Worm (Caenorhabditis elegans) whole organism, young adult: ENCODE results near the gene glb-14.

Experiments
- B0336.3 ChIP-seq: fragments of 200-800 bp; sonication (Bioruptor generic); IDR thresholded peaks from 2 replicates; pipeline ENCODE4 v1.3.6; 2022; ENCODE audit warnings: missing genetic modification characterization, missing compliant biosample characterization
- F39B2.1 ChIP-seq: fragments of 200-800 bp; sonication (Bioruptor generic); IDR thresholded peaks from 2 replicates; pipeline ENCODE4 v1.3.6; 2022; ENCODE audit warnings: missing genetic modification reagents, missing genetic modification characterization, missing compliant biosample characterization
- dpl-1 ChIP-seq: fragments of 150-350 bp; optimal IDR thresholded peaks from 2 replicates; lab custom pipeline; 2014; ENCODE audit warnings: missing biosample characterization, missing genetic modification reagents, missing genetic modification characterization
- lin-26 ChIP-seq: fragments of 200-800 bp; sonication (Bioruptor generic); IDR thresholded peaks from 2 replicates; pipeline ENCODE4 v1.3.6; 2022; ENCODE audit warnings: missing genetic modification reagents, missing genetic modification characterization, missing compliant biosample characterization
- nfya-1 ChIP-seq: sonication (generic microtip); optimal IDR thresholded peaks from 2 replicates; lab custom pipeline; 2017; ENCODE audit warnings: antibody characterized with exemption, missing compliant biosample characterization, missing genetic modification characterization, borderline replicate concordance; ENCODE audit not compliant: insufficient read depth
- nhr-120 ChIP-seq: fragments of 200-800 bp; sonication (Bioruptor generic); IDR thresholded peaks from 2 replicates; pipeline ENCODE4 v1.3.6; 2022; ENCODE audit warnings: missing genetic modification characterization, missing compliant biosample characterization
- sptf-2 ChIP-seq: fragments of 200-800 bp; sonication (Bioruptor generic); optimal IDR thresholded peaks from 2 replicates; lab custom pipeline; 2018; ENCODE audit warnings: mild to moderate bottlenecking, missing genetic modification characterization, missing compliant biosample characterization
- unc-62 ChIP-seq: fragments of 150-350 bp; optimal IDR thresholded peaks from 2 replicates; lab custom pipeline; 2014; ENCODE audit warnings: missing biosample characterization, missing genetic modification reagents, missing genetic modification characterization

DNA sequence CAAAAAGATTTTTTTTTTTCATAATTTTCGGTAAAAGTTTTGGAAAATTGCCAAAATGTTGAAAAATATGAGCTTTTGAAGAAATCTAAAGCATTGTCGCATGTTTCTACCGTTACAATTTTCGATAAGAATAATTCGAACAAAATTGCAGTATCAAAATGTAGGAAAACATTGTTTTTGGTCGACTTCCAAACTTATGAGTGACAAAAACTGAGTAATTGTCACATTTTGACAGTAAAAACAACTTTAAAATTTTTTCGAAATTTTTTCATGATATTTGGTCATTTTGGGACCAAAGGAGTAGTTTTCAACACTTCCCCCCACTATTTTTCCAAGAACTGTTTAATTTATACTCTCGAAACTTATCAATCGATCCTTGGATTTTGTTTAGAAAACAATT, 49.8 kb upstream of the glb-14 start, which contains the start of gene fbxa-139:
- TF ChIP-seq F39B2.1 (GFP tag; lab: Robert Waterston, UW) (no peak), unc-62 (GFP tag; lab: Kevin White, UChicago) (no peak), lin-26 (GFP tag; lab: Robert Waterston, UW) (no peak), nfya-1 (tag; lab: Kevin White, UChicago) (no peak), nhr-120 (no peak), dpl-1 (GFP tag; lab: Kevin White, UChicago) (no peak), B0336.3 (GFP tag; lab: Robert Waterston, UW) (no peak), sptf-2 (GFP tag; lab: Kevin White, UChicago) (no peak)
